Fruit fly (Drosophila melanogaster): Measurements from ENCODE around the gene sba.
A peak's percentile ranks its signal among the peaks of the same experiment; 100 is the strongest.

sba gene

dm6 chr3R:23872606-23873192, 50.1 kb downstream of the sba start (continued):
- no peak for TF ChIP-seq Pdp1 (GFP tag; optimal IDR thresholded peaks at IDR 0.05)
- TF ChIP-seq CG6254 (GFP tag; optimal IDR thresholded peaks at IDR 0.05) = peak; percentile 38
- peak; percentile 33 for TF ChIP-seq CG9727 (GFP tag; optimal IDR thresholded peaks at IDR 0.05)
- TF ChIP-seq CG6654 (GFP tag; optimal IDR thresholded peaks at IDR 0.05) = peak; percentile 4
- TF ChIP-seq gem (tag; optimal IDR thresholded peaks at IDR 0.05) = peak; percentile 53
- peak in 1 of 2 experiments; percentile 18 for TF ChIP-seq dpn (GFP tag; optimal IDR thresholded peaks at IDR 0.05)
- TF ChIP-seq CG10462 (GFP tag; optimal IDR thresholded peaks at IDR 0.05) = peak; percentile 1
- peak; percentile 30 for TF ChIP-seq CG16863 (GFP tag; optimal IDR thresholded peaks at IDR 0.05)
- peak; percentile 30 for TF ChIP-seq CG4820 (GFP tag; optimal IDR thresholded peaks at IDR 0.05)
- TF ChIP-seq PHDP (tag; optimal IDR thresholded peaks at IDR 0.05) = peak; percentile 14
- TF ChIP-seq sens (GFP tag) = peak; percentile 94
- peak; percentile 65 for TF ChIP-seq CG18262 (tag; optimal IDR thresholded peaks at IDR 0.05)
- peak; percentile 28; the same call in 1 of the 2 replicates for TF ChIP-seq Ptx1 (GFP tag; IDR thresholded peaks at IDR 0.05)
- no peak; the same call in 2 of the 3 replicates for TF ChIP-seq dysf (GFP tag; IDR thresholded peaks at IDR 0.05)
- TF ChIP-seq D (optimal IDR thresholded peaks at IDR 0.05) = no peak
- TF ChIP-seq D (GFP tag; optimal IDR thresholded peaks at IDR 0.05) = peak; percentile 38
- TF ChIP-seq Atf3 (GFP tag; optimal IDR thresholded peaks at IDR 0.05) = peak; percentile 6
- peak; percentile 17 for TF ChIP-seq Side (GFP tag; optimal IDR thresholded peaks at IDR 0.05)
- no peak for TF ChIP-seq HmgZ (tag; optimal IDR thresholded peaks at IDR 0.05)
- TF ChIP-seq tgo (GFP tag; IDR thresholded peaks at IDR 0.05) = 0 out of 3 replicates have a peak, but pooled peaks have one; percentile 17
- no peak for TF ChIP-seq sd (tag; optimal IDR thresholded peaks at IDR 0.05)
- TF ChIP-seq dmrt99B (tag; optimal IDR thresholded peaks at IDR 0.05) = peak; percentile 53
- TF ChIP-seq CoRest (tag; optimal IDR thresholded peaks at IDR 0.05) = peak; percentile 25
- TF ChIP-seq unc-4 (GFP tag; IDR thresholded peaks at IDR 0.05; ENCODE audit: partially characterized antibody) = no peak
- no peak for TF ChIP-seq kah (GFP tag; optimal IDR thresholded peaks at IDR 0.05)
- TF ChIP-seq CG17385 (GFP tag; optimal IDR thresholded peaks at IDR 0.05) = no peak
- TF ChIP-seq CG2712 (tag; optimal IDR thresholded peaks at IDR 0.05) = peak; percentile 71
- peak in 1 of 2 experiments; percentile 34 for TF ChIP-seq Hr51 (GFP tag; optimal IDR thresholded peaks at IDR 0.05)
- TF ChIP-seq lilli (GFP tag; optimal IDR thresholded peaks at IDR 0.05) = peak; percentile 5
- no peak for TF ChIP-seq CG2889 (GFP tag; IDR thresholded peaks at IDR 0.05)
- TF ChIP-seq amos (GFP tag; IDR thresholded peaks at IDR 0.05; ENCODE audit: partially characterized antibody) = no peak
- TF ChIP-seq dan (GFP tag; IDR thresholded peaks at IDR 0.05) = no peak
- TF ChIP-seq CG30431 (GFP tag; optimal IDR thresholded peaks at IDR 0.05) = peak; percentile 22
- peak in 1 of 2 experiments; percentile 80 for TF ChIP-seq eve (GFP tag; optimal IDR thresholded peaks at IDR 0.05)
- peak; percentile 55 for TF ChIP-seq CG1603 (tag; optimal IDR thresholded peaks at IDR 0.05)
- peak; percentile 8 for TF ChIP-seq CG16815 (GFP tag; optimal IDR thresholded peaks at IDR 0.05)
- no peak for TF ChIP-seq ttk (GFP tag; IDR thresholded peaks at IDR 0.05)
- peak in 1 of 2 experiments; percentile 14 for TF ChIP-seq Hr78 (GFP tag; optimal IDR thresholded peaks at IDR 0.05)
- TF ChIP-seq Xrp1 (GFP tag; IDR thresholded peaks at IDR 0.05) = peak; percentile 65
- no peak for TF ChIP-seq onecut (GFP tag; IDR thresholded peaks at IDR 0.05)
- peak; percentile 11 for TF ChIP-seq CG12219 (GFP tag; optimal IDR thresholded peaks at IDR 0.05)
- no peak for TF ChIP-seq Dref (GFP tag; IDR thresholded peaks at IDR 0.05)
- TF ChIP-seq mirr (GFP tag; optimal IDR thresholded peaks at IDR 0.05) = peak; percentile 2
- 0 out of 2 replicates have a peak, but pooled peaks have one; percentile 9 for TF ChIP-seq Lim3 (GFP tag; IDR thresholded peaks at IDR 0.05)
- peak; percentile 99 for TF ChIP-seq D19A (tag; optimal IDR thresholded peaks at IDR 0.05)
- peak; percentile 27 for TF ChIP-seq CG15601 (tag; optimal IDR thresholded peaks at IDR 0.05)
- TF ChIP-seq twi (tag; optimal IDR thresholded peaks at IDR 0.05) = peak; percentile 44
- no peak for TF ChIP-seq yki (optimal IDR thresholded peaks at IDR 0.05)
- peak; percentile 38 for TF ChIP-seq Atf-2 (GFP tag; optimal IDR thresholded peaks at IDR 0.05)
- no peak for TF ChIP-seq HLH4C (GFP tag; IDR thresholded peaks at IDR 0.05; ENCODE audit: partially characterized antibody)

All from whole organism, embryonic.